Fruit fly (Drosophila melanogaster) Kc167 (cell line): ENCODE results near the gene jim.

Experiments used
- Myc ChIP-seq: fragments of >200 bp; optimal IDR thresholded peaks from 2 replicates; lab custom pipeline; 2017; ENCODE audit warnings: missing external identifiers
- Sin3A ChIP-seq: fragments of >200 bp; optimal IDR thresholded peaks from 2 replicates; lab custom pipeline; 2018; ENCODE audit warnings: missing external identifiers
- h ChIP-seq: fragments of >200 bp; optimal IDR thresholded peaks from 3 replicates; lab custom pipeline; 2018; ENCODE audit warnings: missing external identifiers
- insv ChIP-seq: fragments of >200 bp; optimal IDR thresholded peaks from 3 replicates; lab custom pipeline; 2018; ENCODE audit warnings: missing external identifiers
- psq ChIP-seq: fragments of >200 bp; optimal IDR thresholded peaks from 2 replicates; lab custom pipeline; 2017; ENCODE audit warnings: missing external identifiers
- ttk ChIP-seq: sonication (Bioruptor generic); optimal IDR thresholded peaks from 2 replicates; lab custom pipeline; 2017; ENCODE audit warnings: missing external identifiers

DNA sequence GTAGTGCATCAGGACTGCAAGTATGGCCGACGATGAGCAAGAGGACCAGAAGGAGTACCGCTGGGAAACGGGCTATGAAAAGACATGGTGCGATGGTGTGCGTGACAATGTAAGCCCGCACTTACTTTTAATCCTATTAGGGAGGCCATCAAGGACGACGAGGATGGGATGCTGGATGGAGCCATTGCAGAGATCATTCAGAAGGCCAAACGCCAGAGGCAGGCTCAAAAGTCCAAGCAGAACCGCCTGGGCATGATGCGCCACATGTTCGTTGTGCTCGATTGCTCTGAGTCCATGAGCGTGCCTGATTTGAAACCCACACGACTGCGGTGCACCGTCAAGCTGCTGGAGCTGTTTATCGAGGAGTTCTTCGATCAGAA is 44.3 kb upstream of the jim start:
- TF ChIP-seq Sin3A (lab: Kevin White, UChicago) (no peak), psq (lab: Kevin White, UChicago) (no peak), insv (lab: Kevin White, UChicago) (no peak), h (lab: Kevin White, UChicago) (no peak), ttk (no peak), Myc (no peak)
